Worm (Caenorhabditis elegans) whole organism, L2 larva: ENCODE measurements around the gene rsd-3.

Experiments
- C34F6.9 ChIP-seq: fragments of 150-350 bp; optimal IDR thresholded peaks from 2 replicates; lab custom pipeline; 2014; ENCODE audit warnings: missing biosample characterization, missing genetic modification characterization
- F13H6.1 ChIP-seq: sonication (generic microtip); optimal IDR thresholded peaks from 2 replicates; lab custom pipeline; 2016; ENCODE audit warnings: missing genetic modification characterization, missing compliant biosample characterization
- R02D3.7 ChIP-seq: fragments of 150-350 bp; optimal IDR thresholded peaks from 2 replicates; lab custom pipeline; 2014; ENCODE audit warnings: missing biosample characterization, missing genetic modification characterization
- Y55F3AM.14 ChIP-seq: fragments of 200-800 bp; sonication (Bioruptor generic); optimal IDR thresholded peaks from 2 replicates; lab custom pipeline; 2018; ENCODE audit warnings: mild to moderate bottlenecking, missing genetic modification characterization, missing compliant biosample characterization
- ZK546.5 ChIP-seq: sonication (generic microtip); optimal IDR thresholded peaks from 2 replicates; lab custom pipeline; 2017; ENCODE audit warnings: missing biosample characterization, missing genetic modification characterization
- alr-1 ChIP-seq: fragments of 150-350 bp; optimal IDR thresholded peaks from 2 replicates; lab custom pipeline; 2014; ENCODE audit warnings: missing biosample characterization, missing genetic modification characterization
- aly-2 ChIP-seq: fragments of 150-350 bp; optimal IDR thresholded peaks from 2 replicates; lab custom pipeline; 2014; ENCODE audit warnings: missing biosample characterization, missing genetic modification characterization
- ama-1 ChIP-seq: fragments of 150-350 bp; optimal IDR thresholded peaks from 2 replicates; lab custom pipeline; 2018; ENCODE audit warnings: inconsistent platforms
- blmp-1 ChIP-seq: sonication (generic microtip); optimal IDR thresholded peaks from 2 replicates; lab custom pipeline; 2017; ENCODE audit warnings: missing genetic modification characterization, mild to moderate bottlenecking, missing compliant biosample characterization, antibody characterized with exemption, moderate library complexity; ENCODE audit not compliant: insufficient read depth
- ceh-16 ChIP-seq: fragments of 150-350 bp; optimal IDR thresholded peaks from 2 replicates; lab custom pipeline; 2014; ENCODE audit warnings: missing biosample characterization, missing genetic modification characterization
- ceh-82 ChIP-seq: fragments of 150-350 bp; optimal IDR thresholded peaks from 2 replicates; lab custom pipeline; 2014; ENCODE audit warnings: missing biosample characterization, missing genetic modification characterization
- crh-2 ChIP-seq: sonication (generic microtip); optimal IDR thresholded peaks from 2 replicates; lab custom pipeline; 2017; ENCODE audit warnings: missing biosample characterization, missing genetic modification characterization
- dmd-4 ChIP-seq: sonication (generic microtip); optimal IDR thresholded peaks from 2 replicates; lab custom pipeline; 2017; ENCODE audit warnings: missing biosample characterization, missing genetic modification characterization
- egl-27 ChIP-seq: sonication (generic microtip); optimal IDR thresholded peaks from 3 replicates; lab custom pipeline; 2017; ENCODE audit warnings: missing biosample characterization, missing genetic modification reagents, missing genetic modification characterization
- elt-1 ChIP-seq: fragments of 150-350 bp; optimal IDR thresholded peaks from 2 replicates; lab custom pipeline; 2014; ENCODE audit warnings: missing biosample characterization, missing genetic modification characterization
- elt-3 ChIP-seq: sonication (generic microtip); optimal IDR thresholded peaks from 2 replicates; lab custom pipeline; 2017; ENCODE audit warnings: missing biosample characterization, missing genetic modification characterization
- fos-1 ChIP-seq: fragments of 150-350 bp; optimal IDR thresholded peaks from 2 replicates; lab custom pipeline; 2014; ENCODE audit warnings: missing biosample characterization, missing genetic modification characterization
- gmeb-1 ChIP-seq: fragments of 150-350 bp; optimal IDR thresholded peaks from 2 replicates; lab custom pipeline; 2014; ENCODE audit warnings: missing biosample characterization, missing genetic modification characterization
- lin-11 ChIP-seq: fragments of 150-350 bp; sonication (generic microtip); optimal IDR thresholded peaks from 2 replicates; lab custom pipeline; 2014; ENCODE audit warnings: missing biosample characterization, missing genetic modification characterization, inconsistent platforms, mixed read lengths
- lin-13 ChIP-seq: fragments of 150-350 bp; optimal IDR thresholded peaks from 2 replicates; lab custom pipeline; 2014; ENCODE audit warnings: missing biosample characterization, missing genetic modification reagents, missing genetic modification characterization
- lin-39 ChIP-seq: fragments of 150-350 bp; optimal IDR thresholded peaks from 2 replicates; lab custom pipeline; 2014; ENCODE audit warnings: missing biosample characterization, missing genetic modification reagents, missing genetic modification characterization
- lsy-2 ChIP-seq, 2 experiments: fragments of 150-350 bp in 1 of 2; sonication (generic microtip) in 1 of 2; optimal IDR thresholded peaks; 2 replicates each; lab custom pipeline; 2014 to 2017; ENCODE audit warnings: missing biosample characterization in 2 of 2, missing genetic modification characterization in 2 of 2
- mab-5 ChIP-seq: fragments of 150-350 bp; optimal IDR thresholded peaks from 2 replicates; lab custom pipeline; 2014; ENCODE audit warnings: missing biosample characterization, missing genetic modification characterization
- mbf-1 ChIP-seq: sonication (generic microtip); optimal IDR thresholded peaks from 2 replicates; lab custom pipeline; 2017; ENCODE audit warnings: missing biosample characterization, missing genetic modification characterization
- mdl-1 ChIP-seq, 2 experiments: fragments of 150-350 bp in 1 of 2; sonication (generic microtip) in 1 of 2; optimal IDR thresholded peaks; 2 replicates each; lab custom pipeline; 2017; ENCODE audit warnings: missing biosample characterization in 2 of 2, missing genetic modification characterization in 2 of 2
- nhr-10 ChIP-seq: sonication (generic microtip); optimal IDR thresholded peaks from 2 replicates; lab custom pipeline; 2017; ENCODE audit warnings: missing biosample characterization, missing genetic modification characterization
- nhr-11 ChIP-seq: fragments of 150-350 bp; optimal IDR thresholded peaks from 2 replicates; lab custom pipeline; 2014; ENCODE audit warnings: missing biosample characterization, missing genetic modification characterization
- nhr-12 ChIP-seq: fragments of 150-350 bp; optimal IDR thresholded peaks from 2 replicates; lab custom pipeline; 2014; ENCODE audit warnings: missing biosample characterization, missing genetic modification characterization
- nhr-129 ChIP-seq: fragments of 150-350 bp; optimal IDR thresholded peaks from 2 replicates; lab custom pipeline; 2014; ENCODE audit warnings: missing biosample characterization, missing genetic modification characterization
- nhr-21 ChIP-seq: fragments of 150-350 bp; optimal IDR thresholded peaks from 2 replicates; lab custom pipeline; 2014; ENCODE audit warnings: missing biosample characterization, missing genetic modification characterization
- nhr-23 ChIP-seq: fragments of 150-350 bp; optimal IDR thresholded peaks from 2 replicates; lab custom pipeline; 2014; ENCODE audit warnings: missing biosample characterization, missing genetic modification reagents, missing genetic modification characterization
- nhr-237 ChIP-seq: fragments of 150-350 bp; optimal IDR thresholded peaks from 2 replicates; lab custom pipeline; 2014; ENCODE audit warnings: missing biosample characterization, missing genetic modification characterization
- nhr-25 ChIP-seq: fragments of 150-350 bp; sonication (generic microtip); optimal IDR thresholded peaks from 3 replicates; lab custom pipeline; 2014; ENCODE audit warnings: missing biosample characterization, missing genetic modification characterization
- nhr-6 ChIP-seq: fragments of 150-350 bp; optimal IDR thresholded peaks from 2 replicates; lab custom pipeline; 2014; ENCODE audit warnings: missing biosample characterization, missing genetic modification characterization
- nhr-77 ChIP-seq: fragments of 150-350 bp; optimal IDR thresholded peaks from 2 replicates; lab custom pipeline; 2014; ENCODE audit warnings: missing biosample characterization, missing genetic modification characterization
- peb-1 ChIP-seq: fragments of 150-350 bp; optimal IDR thresholded peaks from 2 replicates; lab custom pipeline; 2014; ENCODE audit warnings: missing biosample characterization, missing genetic modification characterization
- sem-4 ChIP-seq: fragments of 150-350 bp; optimal IDR thresholded peaks from 2 replicates; lab custom pipeline; 2014; ENCODE audit warnings: missing biosample characterization, missing genetic modification reagents, missing genetic modification characterization
- skn-1 ChIP-seq: sonication (generic microtip); optimal IDR thresholded peaks from 2 replicates; lab custom pipeline; 2017; ENCODE audit warnings: missing biosample characterization, missing genetic modification characterization
- sma-3 ChIP-seq: sonication (generic microtip); optimal IDR thresholded peaks from 2 replicates; lab custom pipeline; 2016; ENCODE audit warnings: missing genetic modification reagents, missing genetic modification characterization, missing compliant biosample characterization
- sma-9 ChIP-seq, 2 experiments: fragments of 150-350 bp in 1 of 2; sonication (generic microtip) in 1 of 2; optimal IDR thresholded peaks; 2 replicates each; lab custom pipeline; 2014 to 2016; ENCODE audit warnings: missing genetic modification characterization in 2 of 2, mild to moderate bottlenecking in 1 of 2, missing biosample characterization in 1 of 2, missing compliant biosample characterization in 1 of 2, missing genetic modification reagents in 1 of 2, moderate library complexity in 1 of 2
- snpc-4 ChIP-seq: fragments of 150-350 bp; optimal IDR thresholded peaks from 2 replicates; lab custom pipeline; 2014; ENCODE audit warnings: missing biosample characterization, missing genetic modification characterization
- unc-39 ChIP-seq: fragments of 150-350 bp; optimal IDR thresholded peaks from 2 replicates; lab custom pipeline; 2014; ENCODE audit warnings: missing biosample characterization, missing genetic modification characterization
- unc-55 ChIP-seq: fragments of 150-350 bp; sonication (generic microtip); optimal IDR thresholded peaks from 3 replicates; lab custom pipeline; 2014; ENCODE audit warnings: missing biosample characterization, missing genetic modification reagents, missing genetic modification characterization
- unc-62 ChIP-seq: fragments of 150-350 bp; optimal IDR thresholded peaks from 2 replicates; lab custom pipeline; 2014; ENCODE audit warnings: missing biosample characterization, missing genetic modification reagents, missing genetic modification characterization
- zag-1 ChIP-seq: fragments of 150-350 bp; optimal IDR thresholded peaks from 2 replicates; lab custom pipeline; 2014; ENCODE audit warnings: missing biosample characterization, missing genetic modification characterization
- ztf-1 ChIP-seq: fragments of 200-800 bp; sonication (Bioruptor generic); conservative IDR thresholded peaks from 2 replicates; pipeline ENCODE4 v1.3.6; 2022; ENCODE audit warnings: missing genetic modification characterization, missing compliant biosample characterization
- ztf-11 ChIP-seq: sonication (generic microtip); optimal IDR thresholded peaks from 2 replicates; lab custom pipeline; 2017; ENCODE audit warnings: missing biosample characterization, missing genetic modification characterization
- ztf-4 ChIP-seq: fragments of 150-350 bp; optimal IDR thresholded peaks from 2 replicates; lab custom pipeline; 2014; ENCODE audit warnings: missing biosample characterization, missing genetic modification characterization

Gene rsd-3

DNA sequence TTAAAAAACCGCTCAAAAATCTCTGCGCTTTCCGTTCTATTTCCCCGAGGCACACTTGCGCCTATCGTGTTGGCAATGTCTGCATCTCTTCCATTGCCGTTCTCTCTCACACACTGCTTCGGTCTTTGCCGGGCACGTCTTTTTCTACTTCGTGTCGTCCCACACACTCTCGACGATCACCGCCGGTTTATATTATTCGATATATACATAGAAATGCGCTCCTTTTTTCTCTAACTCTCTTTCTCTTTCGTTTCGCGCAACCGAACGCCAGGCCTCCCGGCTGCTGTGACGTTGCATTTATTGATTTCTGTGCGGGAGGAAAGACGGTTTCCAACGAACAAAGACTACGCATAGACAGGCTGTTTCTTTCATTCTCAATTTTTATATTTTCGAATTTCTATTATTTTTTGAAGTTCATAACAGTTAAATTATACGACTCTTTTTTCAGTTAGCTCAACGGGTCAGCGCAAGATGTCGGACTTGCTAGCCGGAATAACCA lies at the start of gene rsd-3:
Gene rsd-3 (plus strand): TSS at position 449 of the 499 bp plus-strand sequence.
- no peak for TF ChIP-seq ztf-1 (GFP tag; lab: Robert Waterston, UW)
- TF ChIP-seq peb-1 (tag; lab: Kevin White, UChicago) = peak; percentile 84
- TF ChIP-seq nhr-77 (tag; lab: Kevin White, UChicago) = no peak
- no peak for TF ChIP-seq snpc-4 (tag; lab: Kevin White, UChicago)
- peak; percentile 4 for TF ChIP-seq Y55F3AM.14 (GFP tag; lab: Kevin White, UChicago)
- peak; percentile 34 for TF ChIP-seq mab-5 (tag; lab: Kevin White, UChicago)
- TF ChIP-seq dmd-4 (tag; lab: Kevin White, UChicago) = no peak
- TF ChIP-seq C34F6.9 = peak; percentile 44
- TF ChIP-seq nhr-23 = no peak
- peak; percentile 3 for TF ChIP-seq gmeb-1 (tag; lab: Kevin White, UChicago)
- TF ChIP-seq F13H6.1 (tag; lab: Kevin White, UChicago) = peak; percentile 83
- TF ChIP-seq elt-3 (tag; lab: Kevin White, UChicago) = no peak
- no peak for TF ChIP-seq ztf-4 (tag; lab: Kevin White, UChicago)
- TF ChIP-seq skn-1 (tag; lab: Kevin White, UChicago) = no peak
- TF ChIP-seq lin-39 (tag; lab: Kevin White, UChicago) = no peak
- TF ChIP-seq egl-27 (tag; lab: Kevin White, UChicago) = peak; percentile 21
- peak; percentile 47 for TF ChIP-seq unc-55 (GFP tag; lab: Kevin White, UChicago)
- TF ChIP-seq elt-1 = no peak
- no peak for TF ChIP-seq unc-39 (tag; lab: Kevin White, UChicago)
- TF ChIP-seq blmp-1 (tag; lab: Kevin White, UChicago) = no peak
- TF ChIP-seq alr-1 (tag; lab: Kevin White, UChicago) = no peak
- TF ChIP-seq nhr-10 = no peak
- TF ChIP-seq ceh-16 = no peak
- peak; percentile 22 for TF ChIP-seq sem-4 (tag; lab: Kevin White, UChicago)
- TF ChIP-seq lin-13 (GFP tag; lab: Kevin White, UChicago) = peak; percentile 20
- no peak for TF ChIP-seq R02D3.7 (tag; lab: Kevin White, UChicago)
- no peak for TF ChIP-seq ztf-11 (tag; lab: Kevin White, UChicago)
- TF ChIP-seq nhr-129 (tag; lab: Kevin White, UChicago) = peak; percentile 39
- TF ChIP-seq crh-2 (tag; lab: Kevin White, UChicago) = peak; percentile 95
- no peak for TF ChIP-seq zag-1 (tag; lab: Kevin White, UChicago)
- no peak for TF ChIP-seq nhr-11 (tag; lab: Kevin White, UChicago)
- no peak for TF ChIP-seq ZK546.5 (tag; lab: Kevin White, UChicago)
- peak; percentile 47 for TF ChIP-seq sma-3
- TF ChIP-seq nhr-21 (tag; lab: Kevin White, UChicago) = peak; percentile 8
- TF ChIP-seq nhr-12 (tag; lab: Kevin White, UChicago) = no peak
- TF ChIP-seq aly-2 = no peak
- no peak for TF ChIP-seq mbf-1 (tag; lab: Kevin White, UChicago)
- TF ChIP-seq fos-1 (tag; lab: Kevin White, UChicago) = peak; percentile 50
- peak in 1 of 2 experiments; percentile 44 for TF ChIP-seq lsy-2 (tag; optimal IDR thresholded peaks at IDR 0.05; lab: Kevin White, UChicago)
- no peak for TF ChIP-seq nhr-237 (tag; lab: Kevin White, UChicago)
- no peak for TF ChIP-seq ama-1 (lab: Kevin White, UChicago)
- TF ChIP-seq nhr-6 = no peak
- TF ChIP-seq ceh-82 (tag; lab: Kevin White, UChicago) = no peak
- peak; percentile 63 for TF ChIP-seq sma-9 (GFP tag; optimal IDR thresholded peaks at IDR 0.05; lab: Kevin White, UChicago)
- no peak for TF ChIP-seq sma-9 (tag; optimal IDR thresholded peaks at IDR 0.05; lab: Kevin White, UChicago)
- no peak for TF ChIP-seq lin-11 (tag; lab: Kevin White, UChicago)
- TF ChIP-seq nhr-25 (tag; lab: Kevin White, UChicago) = peak; percentile 31
- no peak for TF ChIP-seq unc-62
- TF ChIP-seq mdl-1 (tag; optimal IDR thresholded peaks at IDR 0.05; lab: Kevin White, UChicago) = peak in 1 of 2 experiments; percentile 20
